Worm (Caenorhabditis elegans): ENCODE results near the gene egli-1.

The egli-1 gene

ce11 chrII:9274734-9275133 is 49.0 kb upstream of the egli-1 start (continued):
- no peak for TF ChIP-seq Y75B8A.6 (GFP tag; IDR thresholded peaks at IDR 0.05)
- no peak for TF ChIP-seq lin-39 (tag; optimal IDR thresholded peaks at IDR 0.05)
- TF ChIP-seq mxl-2 (GFP tag; conservative IDR thresholded peaks at IDR 0.05): no peak
- 0 out of 2 replicates have a peak, but pooled peaks have one; percentile 13 for TF ChIP-seq lin-38 (GFP tag; IDR thresholded peaks at IDR 0.05)
- TF ChIP-seq gei-8 (GFP tag; optimal IDR thresholded peaks at IDR 0.05): no peak
- TF ChIP-seq D1046.2 (GFP tag; IDR thresholded peaks at IDR 0.05): no peak
- TF ChIP-seq dmd-8 (GFP tag; IDR thresholded peaks at IDR 0.05): no peak
- no peak for TF ChIP-seq ztf-11 (tag; optimal IDR thresholded peaks at IDR 0.05)
- TF ChIP-seq lin-1 (GFP tag; IDR thresholded peaks at IDR 0.05): no peak
- TF ChIP-seq spr-1 (tag; optimal IDR thresholded peaks at IDR 0.05): no peak
- no peak for TF ChIP-seq nhr-42 (GFP tag; IDR thresholded peaks at IDR 0.05)
- no peak for TF ChIP-seq lin-13 (GFP tag; optimal IDR thresholded peaks at IDR 0.05)
- TF ChIP-seq nhr-41 (GFP tag; IDR thresholded peaks at IDR 0.05): no peak
- TF ChIP-seq madf-5 (GFP tag; IDR thresholded peaks at IDR 0.05): no peak
- TF ChIP-seq nhr-102 (tag; optimal IDR thresholded peaks at IDR 0.05): no peak
- TF ChIP-seq arid-1 (GFP tag; conservative IDR thresholded peaks at IDR 0.05): no peak
- TF ChIP-seq dmd-6 (GFP tag; IDR thresholded peaks at IDR 0.05): no peak

- TF ChIP-seq nhr-10 (tag; optimal IDR thresholded peaks at IDR 0.05): peak; percentile 36
- TF ChIP-seq daf-12 (tag; optimal IDR thresholded peaks at IDR 0.05): no peak
- 0 out of 2 replicates have a peak, but pooled peaks have one; percentile 39 for TF ChIP-seq snpc-1.2 (GFP tag; IDR thresholded peaks at IDR 0.05)
- TF ChIP-seq daf-16 (GFP tag; optimal IDR thresholded peaks at IDR 0.05): no peak
- peak; percentile 8 for TF ChIP-seq daf-16 (tag; optimal IDR thresholded peaks at IDR 0.05)
Measured at ce11 chrII:9275173-9275572, 48.6 kb upstream of the egli-1 start.

ce11 chrII:9277153-9277552 is 46.6 kb upstream of the egli-1 start:
- peak in 1 of 2 experiments; percentile 45 for TF ChIP-seq unc-62 (GFP tag; optimal IDR thresholded peaks at IDR 0.05 in 1 of 2)
- TF ChIP-seq unc-62 (tag; optimal IDR thresholded peaks at IDR 0.05): no peak
- TF ChIP-seq duxl-1 (tag; optimal IDR thresholded peaks at IDR 0.05; ENCODE audit: poor library complexity): no peak

- no peak for TF ChIP-seq unc-62 (GFP tag; optimal IDR thresholded peaks at IDR 0.05 in 1 of 2)
- no peak for TF ChIP-seq unc-62 (tag; optimal IDR thresholded peaks at IDR 0.05)
- no peak for TF ChIP-seq lin-15B (tag; optimal IDR thresholded peaks at IDR 0.05)
- peak; percentile 58 for TF ChIP-seq aha-1 (tag)
Measured at ce11 chrII:9279016-9279415, 44.7 kb upstream of the egli-1 start.

- no peak for TF ChIP-seq nhr-25 (tag; optimal IDR thresholded peaks at IDR 0.05; ENCODE audit: borderline replicate concordance, insufficient read depth)
- TF ChIP-seq Y5F2A.4 (GFP tag; optimal IDR thresholded peaks at IDR 0.05): no peak
- TF ChIP-seq nhr-28 (tag; optimal IDR thresholded peaks at IDR 0.05): peak; percentile 87
- TF ChIP-seq egl-43 (GFP tag; IDR thresholded peaks at IDR 0.05): no peak
- TF ChIP-seq daf-16 (GFP tag; optimal IDR thresholded peaks at IDR 0.05): no peak
- TF ChIP-seq daf-16 (tag; optimal IDR thresholded peaks at IDR 0.05): peak; percentile 71
- TF ChIP-seq nhr-48 (tag; optimal IDR thresholded peaks at IDR 0.05): peak; percentile 22
- peak; percentile 60 for TF ChIP-seq hlh-11 (tag; optimal IDR thresholded peaks at IDR 0.05)
- no peak for TF ChIP-seq aha-1 (tag)
- peak; percentile 13 for TF ChIP-seq nhr-77 (tag; optimal IDR thresholded peaks at IDR 0.05)
- peak; percentile 45 for TF ChIP-seq pqm-1 (tag; optimal IDR thresholded peaks at IDR 0.05)
- peak; percentile 63; the same call in 1 of the 2 replicates for TF ChIP-seq tra-1 (GFP tag; IDR thresholded peaks at IDR 0.05)
- peak; percentile 82 for TF ChIP-seq dmd-6 (GFP tag; IDR thresholded peaks at IDR 0.05)
- no peak for TF ChIP-seq dmd-9 (GFP tag; IDR thresholded peaks at IDR 0.05)
- TF ChIP-seq hmg-1.1 (GFP tag; IDR thresholded peaks at IDR 0.05): 0 out of 2 replicates have a peak, but pooled peaks have one; percentile 16
- peak; percentile 40 for TF ChIP-seq T20F7.1 (GFP tag; optimal IDR thresholded peaks at IDR 0.05)
- TF ChIP-seq ZK337.2 (GFP tag; IDR thresholded peaks at IDR 0.05): no peak
- TF ChIP-seq unc-62 (GFP tag; optimal IDR thresholded peaks at IDR 0.05 in 1 of 2): peak in 1 of 2 experiments; percentile 57
- TF ChIP-seq unc-62 (tag; optimal IDR thresholded peaks at IDR 0.05): no peak
- TF ChIP-seq dve-1 (tag; optimal IDR thresholded peaks at IDR 0.05; ENCODE audit: insufficient read depth): peak; percentile 72
Measured at ce11 chrII:9280048-9280772, 43.5 kb upstream of the egli-1 start, which contains the start of gene gldi-3. gldi-3 (minus strand) TSS chrII:9280098.
